Fruit fly (Drosophila melanogaster): ENCODE data around the gene ATPsynbetaL.
A peak's percentile ranks its signal among the peaks of the same experiment; 100 is the strongest.

The ATPsynbetaL gene

DNA sequence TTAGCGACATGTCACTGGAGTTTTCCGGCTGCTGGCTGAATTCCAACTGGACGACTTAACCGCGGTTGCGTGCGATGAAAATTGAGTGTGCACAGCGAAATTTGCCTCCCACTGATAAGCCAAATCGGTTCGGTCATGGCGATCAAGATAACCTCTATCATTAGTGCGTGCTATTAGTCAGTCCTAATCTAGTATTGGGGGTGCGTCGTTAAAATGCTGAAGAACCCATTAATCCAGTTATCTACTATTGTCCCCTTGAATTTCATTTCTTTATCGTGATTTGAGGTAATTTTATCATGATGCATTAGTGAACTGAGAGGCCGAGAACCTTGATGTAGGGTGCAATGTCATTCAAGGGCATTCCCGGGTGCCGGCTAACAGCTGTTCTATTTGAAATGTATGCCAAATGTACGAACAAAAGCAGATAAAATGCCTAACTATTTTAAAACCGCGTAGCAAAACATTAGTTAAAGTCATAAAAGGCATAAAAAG is 30.9 kb downstream of the ATPsynbetaL start, which contains the start of gene Pgm1 (continued):
- TF ChIP-seq Rx (GFP tag; IDR thresholded peaks at IDR 0.05): peak; percentile 72
- no peak for TF ChIP-seq odd (GFP tag; optimal IDR thresholded peaks at IDR 0.05)
- TF ChIP-seq inv (GFP tag; IDR thresholded peaks at IDR 0.05; ENCODE audit: partially characterized antibody): no peak
- peak; percentile 36; the same call in 2 of the 3 replicates for TF ChIP-seq CG11093 (GFP tag; IDR thresholded peaks at IDR 0.05)
- peak; percentile 85 for TF ChIP-seq Camta (GFP tag; optimal IDR thresholded peaks at IDR 0.05)
- no peak for TF ChIP-seq Doc3 (GFP tag; IDR thresholded peaks at IDR 0.05; ENCODE audit: partially characterized antibody)
- peak; percentile 81 for TF ChIP-seq ap (GFP tag; IDR thresholded peaks at IDR 0.05)
- TF ChIP-seq CG18011 (GFP tag; optimal IDR thresholded peaks at IDR 0.05): peak; percentile 45
- peak; percentile 25 for TF ChIP-seq Elba2 (GFP tag; optimal IDR thresholded peaks at IDR 0.05)
- peak; percentile 81 for TF ChIP-seq org-1 (GFP tag; optimal IDR thresholded peaks at IDR 0.05)
- TF ChIP-seq wor (GFP tag; IDR thresholded peaks at IDR 0.05): peak; percentile 53
- TF ChIP-seq CG1233 (GFP tag; optimal IDR thresholded peaks at IDR 0.05): peak; percentile 49
- TF ChIP-seq Spps (tag; optimal IDR thresholded peaks at IDR 0.05): peak; percentile 70
- peak; percentile 82 for TF ChIP-seq CG4424 (GFP tag; optimal IDR thresholded peaks at IDR 0.05)
- peak; percentile 98 for TF ChIP-seq CG34376 (GFP tag; optimal IDR thresholded peaks at IDR 0.05)
- peak; percentile 83 for TF ChIP-seq pnt (GFP tag; optimal IDR thresholded peaks at IDR 0.05)
- peak; percentile 90 for TF ChIP-seq Bteb2 (GFP tag; optimal IDR thresholded peaks at IDR 0.05)
- peak; percentile 47; the same call in 1 of the 3 replicates for TF ChIP-seq CG11560 (tag; IDR thresholded peaks at IDR 0.05)
- no peak for TF ChIP-seq Dref (GFP tag; IDR thresholded peaks at IDR 0.05)
- peak; percentile 54 for TF ChIP-seq trem (tag; optimal IDR thresholded peaks at IDR 0.05)
- 0 out of 3 replicates have a peak, but pooled peaks have one; percentile 6 for TF ChIP-seq HLH4C (GFP tag; IDR thresholded peaks at IDR 0.05; ENCODE audit: partially characterized antibody)
- TF ChIP-seq HLH54F (GFP tag; optimal IDR thresholded peaks at IDR 0.05): peak; percentile 87
- TF ChIP-seq CG7271 (tag; optimal IDR thresholded peaks at IDR 0.05): no peak
- peak; percentile 63 for TF ChIP-seq wdn (GFP tag; IDR thresholded peaks at IDR 0.05)
- peak; percentile 73 for TF ChIP-seq CG13424 (tag; optimal IDR thresholded peaks at IDR 0.05)
- TF ChIP-seq Usf (GFP tag; optimal IDR thresholded peaks at IDR 0.05): peak; percentile 57
- peak; percentile 90 for TF ChIP-seq zfh2 (GFP tag; optimal IDR thresholded peaks at IDR 0.05)
- peak; percentile 85 for TF ChIP-seq Hmr (GFP tag; optimal IDR thresholded peaks at IDR 0.05)
- TF ChIP-seq Atf3 (GFP tag; optimal IDR thresholded peaks at IDR 0.05): peak; percentile 74
- peak; percentile 71 for TF ChIP-seq ATbp (GFP tag; optimal IDR thresholded peaks at IDR 0.05)
- TF ChIP-seq CG1602 (GFP tag; optimal IDR thresholded peaks at IDR 0.05): peak; percentile 73
- TF ChIP-seq ci (GFP tag; IDR thresholded peaks at IDR 0.05): peak; percentile 79
- TF ChIP-seq CG11456 (GFP tag; IDR thresholded peaks at IDR 0.05): peak; percentile 82
- TF ChIP-seq Kr (GFP tag; optimal IDR thresholded peaks at IDR 0.05): no peak
- peak; percentile 74 for TF ChIP-seq sisA (GFP tag; IDR thresholded peaks at IDR 0.05)
- TF ChIP-seq CG18262 (tag; optimal IDR thresholded peaks at IDR 0.05): peak; percentile 76
- TF ChIP-seq NfI (GFP tag; optimal IDR thresholded peaks at IDR 0.05): no peak
- no peak for TF ChIP-seq Fer3 (tag; optimal IDR thresholded peaks at IDR 0.05)
- peak; percentile 85 for TF ChIP-seq Rfx (GFP tag; IDR thresholded peaks at IDR 0.05)
- peak; percentile 54; the same call in 1 of the 2 replicates for TF ChIP-seq Nf-YA (GFP tag; IDR thresholded peaks at IDR 0.05)
- peak; percentile 86 for TF ChIP-seq Mad (GFP tag; optimal IDR thresholded peaks at IDR 0.05)
- TF ChIP-seq Ets65A (GFP tag): peak; percentile 98
- TF ChIP-seq chm (GFP tag; IDR thresholded peaks at IDR 0.05): 0 out of 2 replicates have a peak, but pooled peaks have one; percentile 45
- peak; percentile 79 for TF ChIP-seq CG8924 (tag; optimal IDR thresholded peaks at IDR 0.05)
- peak; percentile 44 for TF ChIP-seq CG4730 (GFP tag; IDR thresholded peaks at IDR 0.05)
- TF ChIP-seq jumu (GFP tag; optimal IDR thresholded peaks at IDR 0.05): peak; percentile 89
- TF ChIP-seq lola (GFP tag; optimal IDR thresholded peaks at IDR 0.05): peak in 1 of 3 experiments; percentile 46
- peak; percentile 74 for TF ChIP-seq CG18764 (GFP tag; optimal IDR thresholded peaks at IDR 0.05)
- TF ChIP-seq CG10274 (GFP tag; optimal IDR thresholded peaks at IDR 0.05): peak; percentile 100
- peak; percentile 84 for TF ChIP-seq Xrp1 (GFP tag; IDR thresholded peaks at IDR 0.05)
- TF ChIP-seq Sox100B (GFP tag; optimal IDR thresholded peaks at IDR 0.05): peak; percentile 51

Data from whole organism, embryonic.